Fruit fly (Drosophila melanogaster): ENCODE results near the gene Arfrp1.

The Arfrp1 gene

dm6 chrX:9119671-9120364 is 12.9 kb downstream of the Arfrp1 start (continued):
- TF ChIP-seq gro (GFP tag; optimal IDR thresholded peaks at IDR 0.05): no peak
- no peak for TF ChIP-seq CG4404 (GFP tag; IDR thresholded peaks at IDR 0.05)
- no peak for TF ChIP-seq klu (GFP tag; IDR thresholded peaks at IDR 0.05)
- no peak for TF ChIP-seq Antp (GFP tag; optimal IDR thresholded peaks at IDR 0.05)
- peak; percentile 15 for TF ChIP-seq Blimp-1 (GFP tag; optimal IDR thresholded peaks at IDR 0.05)
- no peak for TF ChIP-seq CG14014 (GFP tag; IDR thresholded peaks at IDR 0.05)
- peak; percentile 28 for TF ChIP-seq CG12391 (tag; optimal IDR thresholded peaks at IDR 0.05)
- TF ChIP-seq Gsc (GFP tag; IDR thresholded peaks at IDR 0.05): no peak
- no peak for TF ChIP-seq br (optimal IDR thresholded peaks at IDR 0.05)
- no peak for TF ChIP-seq Sry-δ (GFP tag; optimal IDR thresholded peaks at IDR 0.05)
- no peak for TF ChIP-seq ab (GFP tag; optimal IDR thresholded peaks at IDR 0.05)
- no peak for TF ChIP-seq gfzf (GFP tag; optimal IDR thresholded peaks at IDR 0.05)
- TF ChIP-seq Kr (GFP tag; optimal IDR thresholded peaks at IDR 0.05): no peak
- TF ChIP-seq tna (GFP tag; IDR thresholded peaks at IDR 0.05; ENCODE audit: partially characterized antibody): no peak
- TF ChIP-seq ftz-f1 (GFP tag; optimal IDR thresholded peaks at IDR 0.05): no peak
- TF ChIP-seq CG6689 (GFP tag; IDR thresholded peaks at IDR 0.05): no peak
- no peak for TF ChIP-seq CG3995 (GFP tag; optimal IDR thresholded peaks at IDR 0.05)
- TF ChIP-seq zf30C (GFP tag; optimal IDR thresholded peaks at IDR 0.05): peak; percentile 11
- TF ChIP-seq ERR (GFP tag; optimal IDR thresholded peaks at IDR 0.05): no peak
- no peak for TF ChIP-seq CG9215 (GFP tag; IDR thresholded peaks at IDR 0.05)
- TF ChIP-seq bbx (GFP tag; IDR thresholded peaks at IDR 0.05; ENCODE audit: partially characterized antibody): no peak
- TF ChIP-seq Scr (GFP tag; IDR thresholded peaks at IDR 0.05; ENCODE audit: partially characterized antibody): no peak
- no peak for TF ChIP-seq CG4820 (GFP tag; optimal IDR thresholded peaks at IDR 0.05)
- TF ChIP-seq crp (GFP tag; optimal IDR thresholded peaks at IDR 0.05): no peak
- TF ChIP-seq CG17385 (GFP tag; optimal IDR thresholded peaks at IDR 0.05): peak; percentile 39
- no peak for TF ChIP-seq luna (GFP tag; optimal IDR thresholded peaks at IDR 0.05)
- peak; percentile 7 for TF ChIP-seq CG4328 (GFP tag; optimal IDR thresholded peaks at IDR 0.05)
- no peak for TF ChIP-seq unc-4 (GFP tag; IDR thresholded peaks at IDR 0.05; ENCODE audit: partially characterized antibody)
- no peak for TF ChIP-seq CG12769 (tag; optimal IDR thresholded peaks at IDR 0.05)
- TF ChIP-seq CG8089 (GFP tag; optimal IDR thresholded peaks at IDR 0.05): no peak
- no peak for TF ChIP-seq emc (GFP tag; optimal IDR thresholded peaks at IDR 0.05)
- no peak for TF ChIP-seq prd (optimal IDR thresholded peaks at IDR 0.05)
- peak; percentile 41; the same call in 1 of the 3 replicates for TF ChIP-seq prd (GFP tag; IDR thresholded peaks at IDR 0.05)
- no peak for TF ChIP-seq slou (GFP tag; optimal IDR thresholded peaks at IDR 0.05)
- TF ChIP-seq CG14710 (tag; optimal IDR thresholded peaks at IDR 0.05): peak; percentile 22
- peak; percentile 60 for TF ChIP-seq dmrt99B (tag; optimal IDR thresholded peaks at IDR 0.05)
- TF ChIP-seq CG2875 (GFP tag; optimal IDR thresholded peaks at IDR 0.05): peak; percentile 4
- TF ChIP-seq Dfd (GFP tag; optimal IDR thresholded peaks at IDR 0.05): no peak
- no peak for TF ChIP-seq Elba2 (GFP tag; optimal IDR thresholded peaks at IDR 0.05)
- peak; percentile 43 for TF ChIP-seq tin (GFP tag; optimal IDR thresholded peaks at IDR 0.05)
- TF ChIP-seq hbn (GFP tag; IDR thresholded peaks at IDR 0.05; ENCODE audit: partially characterized antibody): no peak
- no peak for TF ChIP-seq zen (tag; optimal IDR thresholded peaks at IDR 0.05)
- peak; percentile 19 for TF ChIP-seq Asciz (GFP tag; optimal IDR thresholded peaks at IDR 0.05)
- TF ChIP-seq CG8765 (GFP tag; IDR thresholded peaks at IDR 0.05): no peak
- no peak for TF ChIP-seq dysf (GFP tag; IDR thresholded peaks at IDR 0.05)
- TF ChIP-seq sens (GFP tag): peak; percentile 73
- peak; percentile 27 for TF ChIP-seq CG13424 (tag; optimal IDR thresholded peaks at IDR 0.05)
- no peak for TF ChIP-seq CG6175 (GFP tag; IDR thresholded peaks at IDR 0.05)
- TF ChIP-seq pho (GFP tag; optimal IDR thresholded peaks at IDR 0.05): no peak
- TF ChIP-seq CG10321 (GFP tag; IDR thresholded peaks at IDR 0.05): no peak
- no peak for TF ChIP-seq CG32772 (GFP tag; IDR thresholded peaks at IDR 0.05)

Data from whole organism, embryonic.